Worm (Caenorhabditis elegans) whole organism, mixed stage, embryonic: ENCODE data around the gene C17F4.8.

Experiments
- lin-32 ChIP-seq: fragments of 200-800 bp; sonication (Bioruptor generic); optimal IDR thresholded peaks from 2 replicates; lab custom pipeline; 2018; ENCODE audit warnings: mild to moderate bottlenecking, missing genetic modification characterization, missing compliant biosample characterization
- nhr-237 ChIP-seq: fragments of 150-350 bp; optimal IDR thresholded peaks from 2 replicates; lab custom pipeline; 2014; ENCODE audit warnings: missing biosample characterization, missing genetic modification characterization
- nhr-28 ChIP-seq: fragments of 150-350 bp; optimal IDR thresholded peaks from 2 replicates; lab custom pipeline; 2014; ENCODE audit warnings: missing biosample characterization, missing genetic modification characterization
- pha-4 ChIP-seq: fragments of 150-350 bp; optimal IDR thresholded peaks from 2 replicates; lab custom pipeline; 2018; ENCODE audit warnings: missing biosample characterization, missing genetic modification reagents, missing genetic modification characterization

- TF ChIP-seq nhr-28 (tag; lab: Kevin White, UChicago) (no peak), nhr-237 (tag; lab: Kevin White, UChicago) (no peak), lin-32 (GFP tag; lab: Kevin White, UChicago) (no peak), pha-4 (tag; lab: Kevin White, UChicago) (no peak)
Measured at ce11 chrII:3277686-3278085, 43.1 kb upstream of the C17F4.8 start, which contains the start of gene F02E11.4.
